Fruit fly (Drosophila melanogaster): ENCODE data around the gene CG15260.

The CG15260 gene

DNA sequence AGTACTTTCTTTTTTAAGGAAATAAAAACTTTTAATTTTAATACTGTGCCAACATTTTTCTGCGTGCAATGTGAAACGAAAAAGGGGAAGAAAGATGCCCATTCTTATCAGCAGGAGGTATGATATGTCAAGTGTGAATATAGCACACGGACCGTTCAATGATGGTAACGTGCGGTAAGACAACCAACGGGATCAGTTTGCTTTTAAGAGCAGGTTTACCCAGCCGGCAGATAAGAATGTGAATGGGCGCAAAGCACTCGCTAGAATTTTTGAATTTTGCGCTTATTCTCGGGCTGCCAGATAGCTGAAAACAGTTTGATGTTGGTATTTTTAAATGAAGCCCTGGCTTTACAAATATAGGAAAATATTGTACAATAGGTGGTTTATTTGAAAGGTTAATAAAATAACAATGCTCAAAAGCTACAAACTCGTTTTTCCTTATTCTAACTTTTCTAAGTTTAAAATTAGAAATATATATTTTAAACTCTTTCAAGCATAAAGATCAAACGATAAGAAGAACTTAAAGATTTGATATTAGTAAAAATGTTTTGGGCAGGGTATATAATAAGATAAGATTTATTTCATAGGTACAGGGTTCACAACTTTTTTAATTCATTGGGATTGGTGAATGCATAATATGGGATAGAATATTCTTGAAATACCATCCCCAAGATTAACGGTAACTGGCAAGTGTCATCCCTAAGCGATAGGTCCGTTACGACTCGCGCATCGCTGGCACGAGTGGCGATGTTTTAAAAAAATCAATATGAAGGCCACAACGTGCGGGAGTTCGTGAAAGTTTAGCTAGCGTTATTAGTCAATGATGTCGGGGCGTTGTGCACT is 43.7 kb downstream of the CG15260 start, which contains the start of gene dao (continued):
- TF ChIP-seq CG42726 (GFP tag; IDR thresholded peaks at IDR 0.05; ENCODE audit: partially characterized antibody) (peak; percentile 48; the same call in 1 of the 2 replicates), Pdp1 (GFP tag; optimal IDR thresholded peaks at IDR 0.05) (peak; percentile 44 to 45), Atf3 (GFP tag; optimal IDR thresholded peaks at IDR 0.05) (peak; percentile 18), CG12391 (tag; optimal IDR thresholded peaks at IDR 0.05) (peak; percentile 73), pho (GFP tag; optimal IDR thresholded peaks at IDR 0.05) (peak; percentile 28), lab (GFP tag; optimal IDR thresholded peaks at IDR 0.05) (peak; percentile 18), aop (GFP tag; IDR thresholded peaks at IDR 0.05) (0 out of 2 replicates have a peak, but pooled peaks have one; percentile 6), wek (GFP tag; optimal IDR thresholded peaks at IDR 0.05) (no peak), salm (tag; optimal IDR thresholded peaks at IDR 0.05) (no peak), abd-A (tag; optimal IDR thresholded peaks at IDR 0.05) (no peak), Hr51 (GFP tag; optimal IDR thresholded peaks at IDR 0.05) (peak; percentile 14 to 31), CG13424 (tag; optimal IDR thresholded peaks at IDR 0.05) (peak; percentile 39), dm (GFP tag; optimal IDR thresholded peaks at IDR 0.05) (peak; percentile 11), CG12236 (GFP tag; optimal IDR thresholded peaks at IDR 0.05) (no peak), CkIIα-i1 (GFP tag; IDR thresholded peaks at IDR 0.05) (no peak), PHDP (tag; optimal IDR thresholded peaks at IDR 0.05) (peak; percentile 36), CG10431 (GFP tag; optimal IDR thresholded peaks at IDR 0.05) (no peak), vnd (GFP tag; IDR thresholded peaks at IDR 0.05; ENCODE audit: partially characterized antibody) (peak; percentile 67), CG14965 (GFP tag; optimal IDR thresholded peaks at IDR 0.05; ENCODE audit: borderline replicate concordance) (no peak), zen2 (GFP tag; IDR thresholded peaks at IDR 0.05; ENCODE audit: partially characterized antibody) (peak; percentile 40; the same call in 1 of the 3 replicates), BEAF-32 (GFP tag; optimal IDR thresholded peaks at IDR 0.05) (peak; percentile 81), CG16813 (GFP tag; IDR thresholded peaks at IDR 0.05; ENCODE audit: partially characterized antibody) (peak; percentile 77), Sin3A (optimal IDR thresholded peaks at IDR 0.05) (peak; percentile 6), Hmr (GFP tag; optimal IDR thresholded peaks at IDR 0.05) (peak; percentile 53), CG12104 (GFP tag; optimal IDR thresholded peaks at IDR 0.05) (peak; percentile 16), NFAT (GFP tag; IDR thresholded peaks at IDR 0.05) (peak; percentile 40; the same call in 1 of the 2 replicates), klu (GFP tag; IDR thresholded peaks at IDR 0.05) (0 out of 2 replicates have a peak, but pooled peaks have one; percentile 40), MBD-R2 (GFP tag; IDR thresholded peaks at IDR 0.05) (peak; percentile 71), luna (GFP tag; optimal IDR thresholded peaks at IDR 0.05) (no peak), CG18619 (GFP tag; optimal IDR thresholded peaks at IDR 0.05) (peak; percentile 19), chif (GFP tag; optimal IDR thresholded peaks at IDR 0.05) (peak in 1 of 2 experiments; percentile 1), otp (GFP tag; IDR thresholded peaks at IDR 0.05) (no peak), bigmax (GFP tag; optimal IDR thresholded peaks at IDR 0.05) (no peak), pfk (GFP tag; optimal IDR thresholded peaks at IDR 0.05) (no peak), ind (GFP tag; optimal IDR thresholded peaks at IDR 0.05) (peak; percentile 68), Scr (GFP tag; IDR thresholded peaks at IDR 0.05; ENCODE audit: partially characterized antibody) (peak; percentile 80), CG9437 (GFP tag; optimal IDR thresholded peaks at IDR 0.05) (peak; percentile 10), CG15073 (GFP tag; optimal IDR thresholded peaks at IDR 0.05) (no peak), CG14667 (GFP tag; IDR thresholded peaks at IDR 0.05) (peak; percentile 9; the same call in 1 of the 2 replicates), cas (GFP tag; IDR thresholded peaks at IDR 0.05) (no peak), sob (GFP tag; IDR thresholded peaks at IDR 0.05) (peak; percentile 58; the same call in 1 of the 2 replicates), Chrac-16 (GFP tag; optimal IDR thresholded peaks at IDR 0.05) (peak; percentile 52), Dek (tag; optimal IDR thresholded peaks at IDR 0.05) (peak; percentile 28), Usf (GFP tag; optimal IDR thresholded peaks at IDR 0.05) (no peak), CG30403 (GFP tag; optimal IDR thresholded peaks at IDR 0.05) (peak; percentile 77), Atf6 (GFP tag; IDR thresholded peaks at IDR 0.05) (0 out of 2 replicates have a peak, but pooled peaks have one; percentile 11), CG32767 (GFP tag; IDR thresholded peaks at IDR 0.05) (no peak), ab (GFP tag; optimal IDR thresholded peaks at IDR 0.05) (peak; percentile 33)

All from whole organism, embryonic.